Fruit fly (Drosophila melanogaster) whole organism, prepupa: ENCODE measurements around the gene CG4259.

Source experiments
- CG10669 ChIP-seq: fragments of 200-800 bp; sonication (Bioruptor generic); optimal IDR thresholded peaks from 3 replicates; lab custom pipeline; 2018; ENCODE audit warnings: missing biosample characterization, mild to moderate bottlenecking, missing genetic modification characterization, moderate library complexity
- CG11294 ChIP-seq: fragments of 200-800 bp; sonication (Bioruptor generic); IDR thresholded peaks from 2 replicates; pipeline ENCODE4 v1.3.6; 2022; ENCODE audit warnings: missing biosample characterization, missing genetic modification characterization
- CG11762 ChIP-seq: fragments of 200-800 bp; sonication (Bioruptor generic); optimal IDR thresholded peaks from 3 replicates; lab custom pipeline; 2016; ENCODE audit warnings: missing biosample characterization, missing genetic modification characterization; ENCODE audit not compliant: insufficient read depth
- CG11902 ChIP-seq: fragments of 200-800 bp; sonication (Bioruptor generic); optimal IDR thresholded peaks from 3 replicates; lab custom pipeline; 2016; ENCODE audit warnings: missing biosample characterization, missing genetic modification characterization
- CG15336 ChIP-seq: fragments of 200-800 bp; sonication (Bioruptor generic); IDR thresholded peaks from 2 replicates; pipeline ENCODE4 v1.3.6; 2022; ENCODE audit warnings: missing biosample characterization, missing genetic modification characterization
- CG1621 ChIP-seq: fragments of 200-800 bp; sonication (Bioruptor generic); optimal IDR thresholded peaks from 3 replicates; lab custom pipeline; 2018; ENCODE audit warnings: missing biosample characterization, mild to moderate bottlenecking, missing genetic modification characterization
- CG16779 ChIP-seq: fragments of 200-800 bp; sonication (Bioruptor generic); optimal IDR thresholded peaks from 3 replicates; lab custom pipeline; 2017; ENCODE audit warnings: missing biosample characterization, mild to moderate bottlenecking, missing genetic modification characterization
- CG3032 ChIP-seq: fragments of 200-800 bp; optimal IDR thresholded peaks from 2 replicates; lab custom pipeline; 2019; ENCODE audit warnings: missing biosample characterization, mild to moderate bottlenecking, missing genetic modification characterization, moderate library complexity
- CG31627 ChIP-seq: fragments of 200-800 bp; sonication (Bioruptor generic); optimal IDR thresholded peaks from 3 replicates; lab custom pipeline; 2016; ENCODE audit warnings: missing biosample characterization, missing genetic modification characterization
- CG32006 ChIP-seq: fragments of 200-800 bp; sonication (Bioruptor generic); optimal IDR thresholded peaks from 3 replicates; lab custom pipeline; 2017; ENCODE audit warnings: missing biosample characterization, mild to moderate bottlenecking, missing genetic modification characterization
- CG34406 ChIP-seq: fragments of 200-800 bp; sonication (Bioruptor generic); optimal IDR thresholded peaks from 3 replicates; lab custom pipeline; 2016; ENCODE audit warnings: missing biosample characterization, missing genetic modification characterization
- CG3919 ChIP-seq: fragments of 200-800 bp; sonication (Bioruptor generic); optimal IDR thresholded peaks from 3 replicates; lab custom pipeline; 2016; ENCODE audit warnings: missing biosample characterization, missing genetic modification characterization
- CG6163 ChIP-seq: fragments of 200-800 bp; sonication (Bioruptor generic); IDR thresholded peaks from 3 replicates; pipeline ENCODE4 v1.3.6; 2022; ENCODE audit warnings: missing biosample characterization, missing genetic modification characterization
- CG6276 ChIP-seq: fragments of 200-800 bp; sonication (Bioruptor generic); optimal IDR thresholded peaks from 2 replicates; lab custom pipeline; 2017; ENCODE audit warnings: missing biosample characterization, mild to moderate bottlenecking, missing genetic modification characterization
- CG6792 ChIP-seq: fragments of 200-800 bp; sonication (Bioruptor generic); optimal IDR thresholded peaks from 3 replicates; lab custom pipeline; 2016; ENCODE audit warnings: missing biosample characterization, missing genetic modification characterization
- CG6854 ChIP-seq: fragments of 200-800 bp; sonication (Bioruptor generic); optimal IDR thresholded peaks from 2 replicates; lab custom pipeline; 2017; ENCODE audit warnings: missing biosample characterization, mild to moderate bottlenecking, missing genetic modification characterization
- CG8119 ChIP-seq: fragments of 200-800 bp; sonication (Bioruptor generic); IDR thresholded peaks from 3 replicates; pipeline ENCODE4 v1.3.6; 2022; ENCODE audit warnings: missing biosample characterization, missing genetic modification characterization
- CG8319 ChIP-seq: fragments of 200-800 bp; sonication (Bioruptor generic); optimal IDR thresholded peaks from 3 replicates; lab custom pipeline; 2016; ENCODE audit warnings: missing biosample characterization, missing genetic modification characterization
- CG8632 ChIP-seq: fragments of 200-800 bp; sonication (Bioruptor generic); optimal IDR thresholded peaks from 3 replicates; lab custom pipeline; 2016; ENCODE audit warnings: missing biosample characterization, missing genetic modification characterization
- Eip78C ChIP-seq: fragments of 200-800 bp; sonication (Bioruptor generic); peaks from one replicate; lab custom pipeline; 2016; ENCODE audit warnings: missing biosample characterization, missing genetic modification characterization
- Gug ChIP-seq: fragments of 200-800 bp; sonication (Bioruptor generic); IDR thresholded peaks from 2 replicates; pipeline ENCODE4 v1.3.6; 2022; ENCODE audit warnings: missing biosample characterization, missing genetic modification characterization
- Hr38 ChIP-seq: sonication (Bioruptor generic); optimal IDR thresholded peaks from 2 replicates; lab custom pipeline; 2016; ENCODE audit warnings: missing biosample characterization, missing genetic modification characterization
- Hr4 ChIP-seq: fragments of 200-800 bp; sonication (Bioruptor generic); optimal IDR thresholded peaks from 3 replicates; lab custom pipeline; 2016; ENCODE audit warnings: missing biosample characterization, missing genetic modification characterization
- Lpt ChIP-seq: fragments of 200-800 bp; sonication (Bioruptor generic); optimal IDR thresholded peaks from 3 replicates; lab custom pipeline; 2016; ENCODE audit warnings: missing biosample characterization, missing genetic modification characterization
- Met ChIP-seq: fragments of 200-800 bp; sonication (Bioruptor generic); optimal IDR thresholded peaks from 3 replicates; lab custom pipeline; 2016; ENCODE audit warnings: missing biosample characterization, missing genetic modification characterization
- OdsH ChIP-seq: fragments of 200-800 bp; sonication (Bioruptor generic); optimal IDR thresholded peaks from 3 replicates; lab custom pipeline; 2016; ENCODE audit warnings: missing biosample characterization, missing genetic modification characterization
- Sox102F ChIP-seq: fragments of 200-800 bp; sonication (Bioruptor generic); optimal IDR thresholded peaks from 2 replicates; lab custom pipeline; 2016; ENCODE audit warnings: missing biosample characterization, mild to moderate bottlenecking, missing genetic modification characterization
- Sox14 ChIP-seq: fragments of 200-800 bp; sonication (Bioruptor generic); optimal IDR thresholded peaks from 3 replicates; lab custom pipeline; 2016; ENCODE audit warnings: missing biosample characterization, missing genetic modification characterization
- Sox15 ChIP-seq: fragments of 200-800 bp; sonication (Bioruptor generic); optimal IDR thresholded peaks from 3 replicates; lab custom pipeline; 2016; ENCODE audit warnings: missing biosample characterization, missing genetic modification characterization
- acj6 ChIP-seq: fragments of 200-800 bp; sonication (Bioruptor generic); optimal IDR thresholded peaks from 3 replicates; lab custom pipeline; 2016; ENCODE audit warnings: missing biosample characterization, missing genetic modification characterization
- cyc ChIP-seq: fragments of 200-800 bp; sonication (Bioruptor generic); optimal IDR thresholded peaks from 3 replicates; lab custom pipeline; 2016; ENCODE audit warnings: missing biosample characterization, missing genetic modification characterization
- dsx ChIP-seq: fragments of 200-800 bp; optimal IDR thresholded peaks from 3 replicates; lab custom pipeline; 2019; ENCODE audit warnings: missing biosample characterization, mild to moderate bottlenecking, missing genetic modification characterization, moderate library complexity; ENCODE audit not compliant: poor library complexity, severe bottlenecking
- eg ChIP-seq: fragments of 200-800 bp; sonication (Bioruptor generic); IDR thresholded peaks from 3 replicates; pipeline ENCODE4 v1.3.6; 2022; ENCODE audit warnings: missing biosample characterization, missing genetic modification characterization
- esn ChIP-seq: fragments of 200-800 bp; sonication (Bioruptor generic); optimal IDR thresholded peaks from 2 replicates; lab custom pipeline; 2016; ENCODE audit warnings: missing biosample characterization, mild to moderate bottlenecking, missing genetic modification characterization, moderate library complexity
- fd59A ChIP-seq: fragments of 200-800 bp; sonication (Bioruptor generic); optimal IDR thresholded peaks from 2 replicates; lab custom pipeline; 2017; ENCODE audit warnings: missing biosample characterization, mild to moderate bottlenecking, missing genetic modification characterization, missing genetic modification reagents
- fkh ChIP-seq: fragments of 200-800 bp; sonication (Bioruptor generic); optimal IDR thresholded peaks from 3 replicates; lab custom pipeline; 2017; ENCODE audit warnings: missing biosample characterization, mild to moderate bottlenecking, missing genetic modification characterization, moderate library complexity
- lz ChIP-seq: fragments of 200-800 bp; sonication (Bioruptor generic); optimal IDR thresholded peaks from 3 replicates; lab custom pipeline; 2016; ENCODE audit warnings: missing biosample characterization, missing genetic modification characterization
- net ChIP-seq: fragments of 200-800 bp; sonication (Bioruptor generic); optimal IDR thresholded peaks from 3 replicates; lab custom pipeline; 2016; ENCODE audit warnings: missing biosample characterization, missing genetic modification characterization
- salr ChIP-seq, 2 experiments: fragments of 200-800 bp; sonication (Bioruptor generic); optimal IDR thresholded peaks; 3 replicates each; lab custom pipeline; 2016 to 2018; ENCODE audit warnings: missing biosample characterization in 2 of 2, missing genetic modification characterization in 2 of 2, mild to moderate bottlenecking in 1 of 2
- spab ChIP-seq: fragments of 200-800 bp; sonication (Bioruptor generic); optimal IDR thresholded peaks from 2 replicates; lab custom pipeline; 2017; ENCODE audit warnings: missing biosample characterization, mild to moderate bottlenecking, missing genetic modification characterization, missing genetic modification reagents
- ss ChIP-seq, 2 experiments: fragments of 200-800 bp; sonication (Bioruptor generic); optimal IDR thresholded peaks; 2 replicates in 1 of 2; 3 replicates in 1 of 2; lab custom pipeline; 2017 to 2018; ENCODE audit warnings: mild to moderate bottlenecking in 2 of 2, missing biosample characterization in 2 of 2, missing genetic modification characterization in 2 of 2, moderate library complexity in 1 of 2
- svp ChIP-seq: fragments of 200-800 bp; sonication (Bioruptor generic); peaks from one replicate; lab custom pipeline; 2016; ENCODE audit warnings: missing biosample characterization, missing genetic modification characterization
- topi ChIP-seq: fragments of 200-800 bp; sonication (Bioruptor generic); optimal IDR thresholded peaks from 3 replicates; lab custom pipeline; 2016; ENCODE audit warnings: missing biosample characterization, missing genetic modification characterization
- vri ChIP-seq: fragments of 200-800 bp; sonication (Bioruptor generic); optimal IDR thresholded peaks from 3 replicates; lab custom pipeline; 2016; ENCODE audit warnings: missing biosample characterization, mild to moderate bottlenecking, missing genetic modification characterization

CG4259 gene

DNA sequence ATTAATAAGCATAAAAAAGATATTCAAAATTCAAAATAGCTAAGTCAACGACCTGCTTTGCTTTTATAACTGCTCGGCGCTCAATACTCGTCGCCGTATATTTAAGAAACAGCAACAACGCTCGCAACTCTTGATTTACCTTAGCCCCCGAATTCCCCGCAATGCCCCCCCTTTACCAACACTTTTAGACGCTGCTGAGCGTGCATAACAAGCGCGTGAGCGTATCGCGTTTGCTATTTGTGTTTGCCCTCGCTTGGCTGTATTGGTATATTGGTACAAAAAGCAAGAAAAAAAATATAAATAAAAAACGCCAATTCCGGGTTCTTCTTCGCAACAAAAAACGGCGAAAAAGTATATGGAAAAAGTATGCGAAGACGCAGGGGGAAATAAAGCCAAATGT is 36.8 kb upstream of the CG4259 start:
- TF ChIP-seq CG11902 (GFP tag; lab: Kevin White, UChicago) (no peak), CG6854 (GFP tag; lab: Kevin White, UChicago) (peak; percentile 62), vri (GFP tag; lab: Kevin White, UChicago) (peak; percentile 62), net (GFP tag; lab: Kevin White, UChicago) (no peak), Lpt (GFP tag; lab: Kevin White, UChicago) (no peak), CG1621 (tag; lab: Kevin White, UChicago) (no peak), CG3919 (GFP tag; lab: Kevin White, UChicago) (no peak), CG16779 (tag; lab: Kevin White, UChicago) (no peak), Sox15 (no peak), CG6792 (GFP tag; lab: Kevin White, UChicago) (no peak), Eip78C (peak; percentile 38), ss (GFP tag; optimal IDR thresholded peaks at IDR 0.05; lab: Kevin White, UChicago) (peak in 1 of 2 experiments; percentile 5), CG6163 (GFP tag; lab: Robert Waterston, UW) (no peak), fkh (peak; percentile 95), topi (no peak), svp (peak; percentile 44)
- TF ChIP-seq, all 60 proteins: peak for 6

DNA sequence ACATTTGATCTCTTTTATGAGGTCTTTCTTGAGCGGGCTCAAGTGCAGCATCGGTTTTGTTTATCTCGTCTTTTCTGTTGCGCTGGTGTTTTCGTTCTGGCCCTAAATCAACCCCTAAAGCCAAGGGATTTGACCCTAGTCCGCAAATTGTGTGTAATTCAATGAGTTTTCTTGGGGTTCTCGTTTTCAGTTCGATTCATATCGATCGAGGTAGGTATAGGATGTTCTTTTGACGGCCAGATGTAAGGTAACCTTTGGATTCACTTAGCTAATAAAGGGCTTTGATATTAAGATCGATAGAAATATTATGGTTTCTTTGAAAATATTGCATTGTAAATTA is 36.2 kb upstream of the CG4259 start:
- TF ChIP-seq CG6163 (GFP tag; lab: Robert Waterston, UW) (no peak), acj6 (GFP tag; lab: Kevin White, UChicago) (no peak), CG6792 (GFP tag; lab: Kevin White, UChicago) (no peak), CG11294 (GFP tag; lab: Robert Waterston, UW) (no peak), CG32006 (no peak), ss (GFP tag; optimal IDR thresholded peaks at IDR 0.05; lab: Kevin White, UChicago) (no peak), CG8119 (GFP tag; lab: Robert Waterston, UW) (no peak), Gug (GFP tag; lab: Robert Waterston, UW) (no peak), fd59A (no peak), Met (GFP tag; lab: Kevin White, UChicago) (no peak), CG8632 (no peak), CG3032 (tag; lab: Kevin White, UChicago) (no peak), CG31627 (GFP tag; lab: Kevin White, UChicago) (no peak), esn (GFP tag; lab: Kevin White, UChicago) (no peak), dsx (GFP tag; lab: Kevin White, UChicago) (no peak), CG6276 (GFP tag; lab: Kevin White, UChicago) (no peak), CG8319 (no peak), Lpt (GFP tag; lab: Kevin White, UChicago) (no peak), cyc (GFP tag; lab: Kevin White, UChicago) (no peak)

dm6 chr2L:2164520-2165237 is 35.6 kb upstream of the CG4259 start:
- TF ChIP-seq Met (GFP tag; lab: Kevin White, UChicago) (peak; percentile 93), fd59A (peak; percentile 90), CG3032 (tag; lab: Kevin White, UChicago) (peak; percentile 97), CG31627 (GFP tag; lab: Kevin White, UChicago) (peak; percentile 93), Sox102F (GFP tag; lab: Kevin White, UChicago) (peak; percentile 94), CG8319 (peak; percentile 90), spab (GFP tag; lab: Kevin White, UChicago) (peak; percentile 97), topi (peak; percentile 96), CG3919 (GFP tag; lab: Kevin White, UChicago) (peak; percentile 96), vri (GFP tag; lab: Kevin White, UChicago) (peak; percentile 87), dsx (GFP tag; lab: Kevin White, UChicago) (peak; percentile 93), lz (GFP tag; lab: Kevin White, UChicago) (peak; percentile 94), CG34406 (GFP tag; lab: Kevin White, UChicago) (peak; percentile 91), OdsH (GFP tag; lab: Kevin White, UChicago) (peak; percentile 83), CG6276 (GFP tag; lab: Kevin White, UChicago) (peak; percentile 39), CG8632 (peak; percentile 90), eg (GFP tag; lab: Robert Waterston, UW) (peak; percentile 56; the same call in 2 of the 3 replicates), esn (GFP tag; lab: Kevin White, UChicago) (peak; percentile 94), acj6 (GFP tag; lab: Kevin White, UChicago) (peak; percentile 93), Hr38 (GFP tag; lab: Kevin White, UChicago) (no peak), cyc (GFP tag; lab: Kevin White, UChicago) (peak; percentile 96), Sox14 (GFP tag; lab: Kevin White, UChicago) (peak; percentile 91), fkh (no peak), CG6163 (GFP tag; lab: Robert Waterston, UW) (peak; percentile 95), salr (GFP tag; optimal IDR thresholded peaks at IDR 0.05; lab: Kevin White, UChicago) (peak; percentile 61 to 91), Hr4 (GFP tag; lab: Kevin White, UChicago) (peak; percentile 24), CG15336 (peak; percentile 61), CG11762 (peak; percentile 88), CG10669 (peak; percentile 97), CG1621 (tag; lab: Kevin White, UChicago) (peak; percentile 95)
